Fruit fly (Drosophila melanogaster) whole organism, adult: Measurements from ENCODE around the gene CG13108.

Experiments used
- CG11617 ChIP-seq: fragments of 200-800 bp; sonication (Bioruptor generic); optimal IDR thresholded peaks from 2 replicates; lab custom pipeline; 2017; ENCODE audit warnings: mild to moderate bottlenecking, missing biosample characterization, missing genetic modification reagents, missing genetic modification characterization
- CG12768 ChIP-seq: fragments of 200-800 bp; sonication (Bioruptor generic); optimal IDR thresholded peaks from 2 replicates; lab custom pipeline; 2017; ENCODE audit warnings: missing biosample characterization, missing genetic modification characterization, mild to moderate bottlenecking, moderate library complexity, missing genetic modification reagents
- CG14711 ChIP-seq: fragments of 200-800 bp; sonication (Bioruptor generic); optimal IDR thresholded peaks from 2 replicates; lab custom pipeline; 2018; ENCODE audit warnings: missing biosample characterization, mild to moderate bottlenecking, missing genetic modification characterization, moderate library complexity
- CG1620 ChIP-seq: fragments of 200-800 bp; sonication (Bioruptor generic); optimal IDR thresholded peaks from 2 replicates; lab custom pipeline; 2016; ENCODE audit warnings: missing biosample characterization, missing genetic modification characterization
- CG33017 ChIP-seq: fragments of 200-800 bp; sonication (Bioruptor generic); optimal IDR thresholded peaks from 2 replicates; lab custom pipeline; 2018; ENCODE audit warnings: missing biosample characterization, mild to moderate bottlenecking, missing genetic modification characterization, moderate library complexity
- CG5204 ChIP-seq: fragments of 200-800 bp; sonication (Bioruptor generic); optimal IDR thresholded peaks from 2 replicates; lab custom pipeline; 2016; ENCODE audit warnings: missing biosample characterization, missing genetic modification characterization
- CG7045 ChIP-seq: fragments of 200-800 bp; sonication (Bioruptor generic); optimal IDR thresholded peaks from 2 replicates; lab custom pipeline; 2017; ENCODE audit warnings: missing biosample characterization, mild to moderate bottlenecking, missing genetic modification characterization
- CG7101 ChIP-seq: fragments of 200-800 bp; sonication (Bioruptor generic); optimal IDR thresholded peaks from 2 replicates; lab custom pipeline; 2018; ENCODE audit warnings: missing biosample characterization, mild to moderate bottlenecking, missing genetic modification characterization, moderate library complexity
- Clk ChIP-seq: fragments of 200-800 bp; sonication (Bioruptor generic); optimal IDR thresholded peaks from 2 replicates; lab custom pipeline; 2017; ENCODE audit warnings: missing biosample characterization, missing genetic modification characterization
- Crg-1 ChIP-seq: fragments of 200-800 bp; sonication (Bioruptor generic); optimal IDR thresholded peaks from 2 replicates; lab custom pipeline; 2016; ENCODE audit warnings: missing biosample characterization, missing genetic modification characterization
- Hr96 ChIP-seq: fragments of 200-800 bp; sonication (Bioruptor generic); optimal IDR thresholded peaks from 2 replicates; lab custom pipeline; 2016; ENCODE audit warnings: missing biosample characterization, missing genetic modification characterization
- Mnt ChIP-seq: fragments of 200-800 bp; sonication (Bioruptor generic); optimal IDR thresholded peaks from 2 replicates; lab custom pipeline; 2016; ENCODE audit warnings: missing biosample characterization, mild to moderate bottlenecking, missing genetic modification characterization
- bab1 ChIP-seq: fragments of 200-800 bp; sonication (Bioruptor generic); optimal IDR thresholded peaks from 3 replicates; lab custom pipeline; 2019; ENCODE audit warnings: missing biosample characterization, mild to moderate bottlenecking, missing genetic modification characterization, moderate library complexity
- cic ChIP-seq: fragments of 200-800 bp; sonication (Bioruptor generic); optimal IDR thresholded peaks from 2 replicates; lab custom pipeline; 2017; ENCODE audit warnings: missing biosample characterization, mild to moderate bottlenecking, missing genetic modification characterization, moderate library complexity
- cnc ChIP-seq, 2 experiments: fragments of >200 bp; optimal IDR thresholded peaks; 2 replicates each; lab custom pipeline; 2017
- kay ChIP-seq: fragments of 200-800 bp; sonication (Bioruptor generic); peaks from one replicate; lab custom pipeline; 2016; ENCODE audit warnings: missing biosample characterization, missing genetic modification characterization, borderline replicate concordance
- ovo ChIP-seq: fragments of 200-800 bp; sonication (Bioruptor generic); optimal IDR thresholded peaks from 2 replicates; lab custom pipeline; 2016; ENCODE audit warnings: missing biosample characterization, missing genetic modification characterization
- pad ChIP-seq: fragments of 200-800 bp; sonication (Bioruptor generic); optimal IDR thresholded peaks from 3 replicates; lab custom pipeline; 2017; ENCODE audit warnings: missing biosample characterization, missing genetic modification characterization, mild to moderate bottlenecking, moderate library complexity, missing genetic modification reagents
- tj ChIP-seq: fragments of 200-800 bp; sonication (Bioruptor generic); optimal IDR thresholded peaks from 3 replicates; lab custom pipeline; 2017; ENCODE audit warnings: missing biosample characterization, mild to moderate bottlenecking, missing genetic modification characterization, moderate library complexity
- toe ChIP-seq: fragments of 200-800 bp; sonication (Bioruptor generic); optimal IDR thresholded peaks from 2 replicates; lab custom pipeline; 2016; ENCODE audit warnings: missing biosample characterization, missing genetic modification characterization

Gene CG13108

dm6 chr2L:9205133-9205615 is 41.1 kb downstream of the CG13108 start:
- TF ChIP-seq ovo = peak; percentile 79
- TF ChIP-seq cic (GFP tag; lab: Kevin White, UChicago) = peak; percentile 97
- peak; percentile 71 for TF ChIP-seq CG11617 (GFP tag; lab: Kevin White, UChicago)
- TF ChIP-seq CG5204 (GFP tag; lab: Kevin White, UChicago) = no peak
- peak; percentile 72 for TF ChIP-seq CG7045 (GFP tag; lab: Kevin White, UChicago)
- peak; percentile 41 for TF ChIP-seq CG7101
- TF ChIP-seq pad = peak; percentile 22
- no peak for TF ChIP-seq cnc (optimal IDR thresholded peaks at IDR 0.05; lab: Kevin White, UChicago)
- TF ChIP-seq kay (GFP tag; lab: Kevin White, UChicago) = peak; percentile 99
- TF ChIP-seq Mnt (GFP tag; lab: Kevin White, UChicago) = peak; percentile 63
- peak; percentile 98 for TF ChIP-seq bab1
- TF ChIP-seq Hr96 (GFP tag; lab: Kevin White, UChicago) = peak; percentile 69
- no peak for TF ChIP-seq CG1620 (GFP tag; lab: Kevin White, UChicago)
- peak; percentile 85 for TF ChIP-seq CG33017 (tag; lab: Kevin White, UChicago)
- peak; percentile 93 for TF ChIP-seq Clk (GFP tag; lab: Kevin White, UChicago)
- TF ChIP-seq Crg-1 (GFP tag; lab: Kevin White, UChicago) = peak; percentile 34
- TF ChIP-seq toe (GFP tag; lab: Kevin White, UChicago) = peak; percentile 86
- TF ChIP-seq CG14711 (tag; lab: Kevin White, UChicago) = peak; percentile 36
- peak; percentile 83 for TF ChIP-seq CG12768
- TF ChIP-seq tj = peak; percentile 82

- TF ChIP-seq pad = no peak
- TF ChIP-seq CG7045 (GFP tag; lab: Kevin White, UChicago) = no peak
- no peak for TF ChIP-seq ovo
- TF ChIP-seq toe (GFP tag; lab: Kevin White, UChicago) = no peak
- TF ChIP-seq CG11617 (GFP tag; lab: Kevin White, UChicago) = no peak
- no peak for TF ChIP-seq tj
- TF ChIP-seq Hr96 (GFP tag; lab: Kevin White, UChicago) = no peak
- TF ChIP-seq kay (GFP tag; lab: Kevin White, UChicago) = no peak
- no peak for TF ChIP-seq bab1
- TF ChIP-seq Crg-1 (GFP tag; lab: Kevin White, UChicago) = no peak
- no peak for TF ChIP-seq CG33017 (tag; lab: Kevin White, UChicago)
- TF ChIP-seq CG1620 (GFP tag; lab: Kevin White, UChicago) = no peak
- TF ChIP-seq Mnt (GFP tag; lab: Kevin White, UChicago) = no peak
- TF ChIP-seq CG14711 (tag; lab: Kevin White, UChicago) = no peak
- TF ChIP-seq cnc (optimal IDR thresholded peaks at IDR 0.05; lab: Kevin White, UChicago) = no peak
- no peak for TF ChIP-seq CG12768
- no peak for TF ChIP-seq Clk (GFP tag; lab: Kevin White, UChicago)
- no peak for TF ChIP-seq CG5204 (GFP tag; lab: Kevin White, UChicago)
- no peak for TF ChIP-seq CG7101
These were observed 42.4 kb downstream of the CG13108 start for dm6 chr2L:9206401-9206800.

dm6 chr2L:9207133-9207532 is 43.1 kb downstream of the CG13108 start:
- TF ChIP-seq kay (GFP tag; lab: Kevin White, UChicago) = no peak
- TF ChIP-seq Crg-1 (GFP tag; lab: Kevin White, UChicago) = no peak
- TF ChIP-seq CG12768 = no peak
- no peak for TF ChIP-seq tj
- no peak for TF ChIP-seq Clk (GFP tag; lab: Kevin White, UChicago)
- TF ChIP-seq Mnt (GFP tag; lab: Kevin White, UChicago) = no peak
- TF ChIP-seq CG7101 = no peak
- TF ChIP-seq cnc (optimal IDR thresholded peaks at IDR 0.05; lab: Kevin White, UChicago) = no peak
- no peak for TF ChIP-seq pad
- no peak for TF ChIP-seq CG11617 (GFP tag; lab: Kevin White, UChicago)
- TF ChIP-seq CG1620 (GFP tag; lab: Kevin White, UChicago) = no peak
- no peak for TF ChIP-seq toe (GFP tag; lab: Kevin White, UChicago)
- TF ChIP-seq ovo = no peak
- no peak for TF ChIP-seq bab1
- TF ChIP-seq CG14711 (tag; lab: Kevin White, UChicago) = no peak

- peak; percentile 35 for TF ChIP-seq CG7045 (GFP tag; lab: Kevin White, UChicago)
- no peak for TF ChIP-seq ovo
- peak; percentile 24 for TF ChIP-seq bab1
- TF ChIP-seq Crg-1 (GFP tag; lab: Kevin White, UChicago) = no peak
- no peak for TF ChIP-seq Mnt (GFP tag; lab: Kevin White, UChicago)
- peak; percentile 8 for TF ChIP-seq CG12768
- no peak for TF ChIP-seq cic (GFP tag; lab: Kevin White, UChicago)
- TF ChIP-seq CG5204 (GFP tag; lab: Kevin White, UChicago) = no peak
- TF ChIP-seq Clk (GFP tag; lab: Kevin White, UChicago) = no peak
- peak; percentile 1 for TF ChIP-seq CG7101
- TF ChIP-seq tj = no peak
- peak; percentile 19 for TF ChIP-seq CG33017 (tag; lab: Kevin White, UChicago)
- TF ChIP-seq toe (GFP tag; lab: Kevin White, UChicago) = no peak
- TF ChIP-seq CG1620 (GFP tag; lab: Kevin White, UChicago) = no peak
- no peak for TF ChIP-seq Hr96 (GFP tag; lab: Kevin White, UChicago)
- peak; percentile 37 for TF ChIP-seq CG11617 (GFP tag; lab: Kevin White, UChicago)
- TF ChIP-seq CG14711 (tag; lab: Kevin White, UChicago) = peak; percentile 2
These were observed 47.0 kb downstream of the CG13108 start for dm6 chr2L:9210864-9211701.

- TF ChIP-seq kay (GFP tag; lab: Kevin White, UChicago) (no peak), toe (GFP tag; lab: Kevin White, UChicago) (no peak), cic (GFP tag; lab: Kevin White, UChicago) (no peak), Crg-1 (GFP tag; lab: Kevin White, UChicago) (no peak), CG7045 (GFP tag; lab: Kevin White, UChicago) (no peak), Clk (GFP tag; lab: Kevin White, UChicago) (no peak), CG33017 (tag; lab: Kevin White, UChicago) (no peak), CG11617 (GFP tag; lab: Kevin White, UChicago) (no peak), CG14711 (tag; lab: Kevin White, UChicago) (no peak), CG12768 (no peak), tj (no peak), Hr96 (GFP tag; lab: Kevin White, UChicago) (no peak), ovo (no peak), cnc (optimal IDR thresholded peaks at IDR 0.05; lab: Kevin White, UChicago) (no peak), bab1 (no peak), Mnt (GFP tag; lab: Kevin White, UChicago) (no peak), CG1620 (GFP tag; lab: Kevin White, UChicago) (no peak)
These were observed 49.6 kb downstream of the CG13108 start for dm6 chr2L:9213626-9214025.
